Worm (Caenorhabditis elegans) whole organism, late embryonic: ENCODE data around the gene F25B4.4.

Experiments used
- C08G9.2 ChIP-seq: sonication (generic microtip); optimal IDR thresholded peaks from 2 replicates; lab custom pipeline; 2016; ENCODE audit warnings: mild to moderate bottlenecking, missing genetic modification characterization, moderate library complexity, missing compliant biosample characterization
- F13H6.1 ChIP-seq: sonication (generic microtip); optimal IDR thresholded peaks from 2 replicates; lab custom pipeline; 2016; ENCODE audit warnings: missing genetic modification characterization, missing compliant biosample characterization
- Y22D7AL.16 ChIP-seq: sonication (generic microtip); optimal IDR thresholded peaks from 2 replicates; lab custom pipeline; 2016; ENCODE audit warnings: missing genetic modification characterization, missing compliant biosample characterization
- ama-1 ChIP-seq: fragments of 150-350 bp; optimal IDR thresholded peaks from 2 replicates; lab custom pipeline; 2014
- ceh-14 ChIP-seq: sonication (generic microtip); optimal IDR thresholded peaks from 2 replicates; lab custom pipeline; 2016; ENCODE audit warnings: missing genotype, missing genetic modification characterization, missing compliant biosample characterization
- ceh-19 ChIP-seq: fragments of 200-800 bp; sonication (Bioruptor generic); optimal IDR thresholded peaks from 2 replicates; lab custom pipeline; 2018; ENCODE audit warnings: mild to moderate bottlenecking, missing genetic modification characterization, missing compliant biosample characterization
- ceh-22 ChIP-seq: sonication (generic microtip); optimal IDR thresholded peaks from 2 replicates; lab custom pipeline; 2017; ENCODE audit warnings: missing biosample characterization, missing genetic modification characterization
- ceh-24 ChIP-seq: sonication (generic microtip); optimal IDR thresholded peaks from 2 replicates; lab custom pipeline; 2016; ENCODE audit warnings: mild to moderate bottlenecking, missing genetic modification characterization, missing compliant biosample characterization
- ceh-30 ChIP-seq: fragments of 150-350 bp; optimal IDR thresholded peaks from 2 replicates; lab custom pipeline; 2014; ENCODE audit warnings: missing biosample characterization, missing genetic modification characterization
- ceh-31 ChIP-seq: sonication (generic microtip); optimal IDR thresholded peaks from 2 replicates; lab custom pipeline; 2016; ENCODE audit warnings: missing genetic modification characterization, missing compliant biosample characterization
- ceh-48 ChIP-seq: sonication (generic microtip); optimal IDR thresholded peaks from 2 replicates; lab custom pipeline; 2016; ENCODE audit warnings: missing genetic modification characterization, inconsistent platforms, missing compliant biosample characterization
- ceh-6 ChIP-seq: fragments of 200-800 bp; sonication (Bioruptor generic); optimal IDR thresholded peaks from 2 replicates; lab custom pipeline; 2018; ENCODE audit warnings: mild to moderate bottlenecking, missing genetic modification characterization, missing compliant biosample characterization
- che-1 ChIP-seq: sonication (generic microtip); optimal IDR thresholded peaks from 2 replicates; lab custom pipeline; 2016; ENCODE audit warnings: mild to moderate bottlenecking, missing genetic modification characterization, missing compliant biosample characterization
- elt-2 ChIP-seq: sonication (generic microtip); optimal IDR thresholded peaks from 2 replicates; lab custom pipeline; 2016; ENCODE audit warnings: missing genetic modification reagents, missing genetic modification characterization, missing compliant biosample characterization
- ets-4 ChIP-seq: sonication (generic microtip); optimal IDR thresholded peaks from 2 replicates; lab custom pipeline; 2016; ENCODE audit warnings: missing genetic modification characterization, missing compliant biosample characterization
- fax-1 ChIP-seq: sonication (generic microtip); optimal IDR thresholded peaks from 2 replicates; lab custom pipeline; 2016; ENCODE audit warnings: missing genotype, missing genetic modification characterization, missing compliant biosample characterization
- fkh-10 ChIP-seq: fragments of 150-350 bp; optimal IDR thresholded peaks from 2 replicates; lab custom pipeline; 2014; ENCODE audit warnings: missing biosample characterization, missing genetic modification reagents, missing genetic modification characterization
- hlh-6 ChIP-seq: sonication (generic microtip); optimal IDR thresholded peaks from 2 replicates; lab custom pipeline; 2016; ENCODE audit warnings: missing genotype, missing genetic modification characterization, missing compliant biosample characterization
- hlh-8 ChIP-seq: sonication (generic microtip); optimal IDR thresholded peaks from 2 replicates; lab custom pipeline; 2016; ENCODE audit warnings: missing genotype, missing genetic modification characterization, missing compliant biosample characterization
- madf-2 ChIP-seq: sonication (generic microtip); optimal IDR thresholded peaks from 2 replicates; lab custom pipeline; 2017; ENCODE audit warnings: missing genetic modification characterization, missing compliant biosample characterization
- mec-3 ChIP-seq: sonication (generic microtip); optimal IDR thresholded peaks from 2 replicates; lab custom pipeline; 2016; ENCODE audit warnings: borderline replicate concordance, missing genetic modification characterization, missing compliant biosample characterization
- nfya-1 ChIP-seq: sonication (generic microtip); optimal IDR thresholded peaks from 2 replicates; lab custom pipeline; 2017; ENCODE audit warnings: missing genetic modification characterization, mild to moderate bottlenecking, missing compliant biosample characterization, antibody characterized with exemption, moderate library complexity
- nhr-11 ChIP-seq: fragments of 150-350 bp; optimal IDR thresholded peaks from 2 replicates; lab custom pipeline; 2014; ENCODE audit warnings: missing biosample characterization, missing genetic modification characterization
- odd-2 ChIP-seq: sonication (generic microtip); optimal IDR thresholded peaks from 2 replicates; lab custom pipeline; 2017; ENCODE audit warnings: antibody characterized with exemption, mild to moderate bottlenecking, missing genetic modification characterization, missing compliant biosample characterization
- pag-3 ChIP-seq: sonication (generic microtip); optimal IDR thresholded peaks from 2 replicates; lab custom pipeline; 2016; ENCODE audit warnings: missing compliant biosample characterization, missing genetic modification characterization, borderline replicate concordance
- pax-1 ChIP-seq: fragments of 150-350 bp; optimal IDR thresholded peaks from 2 replicates; lab custom pipeline; 2014; ENCODE audit warnings: missing biosample characterization, missing genetic modification characterization
- pha-4 ChIP-seq: fragments of 150-350 bp; optimal IDR thresholded peaks from 2 replicates; lab custom pipeline; 2018; ENCODE audit warnings: missing biosample characterization, missing genetic modification reagents, missing genetic modification characterization
- pqm-1 ChIP-seq: sonication (generic microtip); optimal IDR thresholded peaks from 2 replicates; lab custom pipeline; 2016; ENCODE audit warnings: missing genetic modification characterization, missing compliant biosample characterization
- pros-1 ChIP-seq: fragments of 150-350 bp; optimal IDR thresholded peaks from 2 replicates; lab custom pipeline; 2014; ENCODE audit warnings: missing biosample characterization, missing genetic modification reagents, missing genetic modification characterization
- ref-2 ChIP-seq: sonication (generic microtip); optimal IDR thresholded peaks from 2 replicates; lab custom pipeline; 2016; ENCODE audit warnings: missing genetic modification characterization, missing compliant biosample characterization
- rnt-1 ChIP-seq: sonication (generic microtip); optimal IDR thresholded peaks from 2 replicates; lab custom pipeline; 2016; ENCODE audit warnings: missing genetic modification characterization, missing compliant biosample characterization
- sdc-2 ChIP-seq: sonication (generic microtip); optimal IDR thresholded peaks from 2 replicates; lab custom pipeline; 2016; ENCODE audit warnings: missing genotype, missing genetic modification characterization, missing compliant biosample characterization
- sox-2 ChIP-seq: fragments of 200-800 bp; sonication (Bioruptor generic); IDR thresholded peaks from 2 replicates; pipeline ENCODE4 v1.3.6; 2022; ENCODE audit warnings: missing genetic modification reagents, missing genetic modification characterization, missing compliant biosample characterization
- tbx-2 ChIP-seq: sonication (generic microtip); optimal IDR thresholded peaks from 2 replicates; lab custom pipeline; 2016; ENCODE audit warnings: missing genetic modification characterization, missing compliant biosample characterization
- unc-42 ChIP-seq: sonication (generic microtip); optimal IDR thresholded peaks from 2 replicates; lab custom pipeline; 2016; ENCODE audit warnings: missing genotype, missing genetic modification characterization, missing compliant biosample characterization
- ztf-16 ChIP-seq: sonication (generic microtip); optimal IDR thresholded peaks from 2 replicates; lab custom pipeline; 2017; ENCODE audit warnings: missing genetic modification characterization, missing compliant biosample characterization

Gene F25B4.4

DNA sequence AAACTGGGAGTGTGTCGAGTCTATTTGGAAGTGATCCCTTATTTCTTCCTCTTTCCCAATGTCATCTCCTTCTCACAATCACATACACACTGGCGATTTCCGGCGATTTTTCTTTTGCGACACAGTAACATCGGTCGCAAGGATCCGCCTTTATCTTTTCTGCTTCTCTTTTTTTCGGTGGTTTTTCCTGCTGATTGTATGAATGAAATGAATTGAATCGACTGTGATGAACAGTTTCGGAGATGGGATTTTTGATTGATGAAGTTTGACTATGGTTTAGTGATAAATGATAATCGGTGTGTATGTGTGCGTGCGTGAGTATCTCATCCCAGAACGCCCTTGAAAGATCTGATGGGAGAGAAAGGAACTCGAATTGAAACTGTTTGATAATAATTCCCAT, 16.4 kb downstream of the F25B4.4 start:
- TF ChIP-seq odd-2 = no peak
- no peak for TF ChIP-seq ets-4 (tag; lab: Kevin White, UChicago)
- TF ChIP-seq ceh-6 (GFP tag; lab: Kevin White, UChicago) = no peak
- TF ChIP-seq pha-4 (tag; lab: Kevin White, UChicago) = no peak
- no peak for TF ChIP-seq hlh-6 (tag; lab: Kevin White, UChicago)
- no peak for TF ChIP-seq ceh-30 (tag; lab: Kevin White, UChicago)
- TF ChIP-seq sdc-2 = no peak
- no peak for TF ChIP-seq ceh-22

DNA sequence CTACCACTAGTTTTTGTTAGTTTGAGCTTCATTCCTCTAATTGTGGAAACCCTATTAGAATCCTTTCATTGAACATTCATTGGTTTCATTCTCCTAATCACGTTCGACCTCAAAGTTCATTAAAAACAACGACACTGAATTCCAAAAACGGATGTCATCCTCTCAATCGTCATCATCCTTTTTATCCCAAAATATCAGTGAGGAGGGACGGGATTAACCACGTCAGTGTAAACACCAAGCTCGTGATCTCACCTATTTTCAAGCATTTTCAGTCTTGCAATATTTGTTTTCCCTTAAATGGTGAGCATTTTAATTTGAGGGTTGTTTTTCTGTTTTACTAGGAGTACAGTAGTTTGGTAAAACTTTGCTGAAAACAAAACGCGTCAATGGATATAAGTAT, 19.8 kb downstream of the F25B4.4 start:
- TF ChIP-seq ceh-22 (no peak), pha-4 (tag; lab: Kevin White, UChicago) (no peak), che-1 (tag; lab: Kevin White, UChicago) (no peak), F13H6.1 (tag; lab: Kevin White, UChicago) (no peak), hlh-8 (no peak), ceh-48 (tag; lab: Kevin White, UChicago) (no peak), nfya-1 (no peak), Y22D7AL.16 (tag; lab: Kevin White, UChicago) (no peak), ceh-31 (tag; lab: Kevin White, UChicago) (no peak), mec-3 (tag; lab: Kevin White, UChicago) (no peak), pros-1 (tag; lab: Kevin White, UChicago) (no peak), sox-2 (GFP tag; lab: Robert Waterston, UW) (no peak), ceh-14 (tag; lab: Kevin White, UChicago) (no peak), ceh-19 (GFP tag; lab: Kevin White, UChicago) (no peak)

DNA sequence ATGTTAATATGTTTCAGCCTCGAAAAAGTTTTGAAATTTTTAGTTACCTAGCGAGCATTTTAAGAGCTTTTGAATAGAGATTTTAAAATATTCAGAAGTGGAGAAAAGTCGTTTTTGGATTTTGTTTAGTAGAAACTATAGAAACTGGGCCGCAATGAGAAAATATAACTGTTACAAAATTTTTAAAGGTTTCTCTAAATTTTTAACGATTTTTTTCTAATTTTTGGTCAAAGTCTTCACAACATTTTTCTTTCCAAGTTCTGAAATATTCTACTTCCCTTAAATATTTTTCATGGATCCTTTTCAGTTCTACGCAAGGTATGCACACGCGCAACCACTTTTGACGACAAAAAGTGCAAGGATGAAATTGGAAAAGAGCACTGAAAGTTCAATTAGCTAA, 20.8 kb downstream of the F25B4.4 start, which contains the start of gene peli-1:
peli-1 (plus strand) TSS at position 301 of the 400 bp plus-strand sequence.
- TF ChIP-seq pax-1 (tag; lab: Kevin White, UChicago) (no peak), rnt-1 (tag; lab: Kevin White, UChicago) (no peak), ceh-30 (tag; lab: Kevin White, UChicago) (no peak), C08G9.2 (tag; lab: Kevin White, UChicago) (no peak), ceh-6 (GFP tag; lab: Kevin White, UChicago) (no peak), elt-2 (tag; lab: Kevin White, UChicago) (no peak), ama-1 (lab: Kevin White, UChicago) (no peak), pqm-1 (no peak), nhr-11 (tag; lab: Kevin White, UChicago) (no peak), madf-2 (tag; lab: Kevin White, UChicago) (no peak), ceh-24 (no peak), fax-1 (no peak), fkh-10 (no peak), tbx-2 (no peak), pag-3 (no peak), ztf-16 (no peak), ceh-48 (tag; lab: Kevin White, UChicago) (no peak)

DNA sequence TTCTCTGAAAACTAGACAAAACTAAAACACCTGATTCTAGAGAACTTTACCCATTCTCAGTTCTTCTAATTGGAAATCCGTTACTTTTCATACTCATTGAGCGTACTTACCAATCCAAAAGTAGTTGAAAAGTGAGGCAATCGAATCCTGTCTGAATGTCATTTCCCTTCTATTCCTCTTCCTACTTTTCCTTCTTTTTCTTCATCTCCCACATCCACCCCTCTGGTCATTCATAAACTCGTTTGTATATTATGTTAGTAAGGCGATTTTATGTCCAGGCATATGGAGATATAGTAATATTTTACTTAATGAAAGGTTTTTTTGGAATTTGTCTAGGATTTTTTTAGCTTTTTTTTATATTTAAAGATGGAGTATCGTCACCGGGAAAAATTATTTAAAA, 23.7 kb downstream of the F25B4.4 start:
- TF ChIP-seq ceh-19 (GFP tag; lab: Kevin White, UChicago) (no peak), unc-42 (tag; lab: Kevin White, UChicago) (peak; percentile 56)

DNA sequence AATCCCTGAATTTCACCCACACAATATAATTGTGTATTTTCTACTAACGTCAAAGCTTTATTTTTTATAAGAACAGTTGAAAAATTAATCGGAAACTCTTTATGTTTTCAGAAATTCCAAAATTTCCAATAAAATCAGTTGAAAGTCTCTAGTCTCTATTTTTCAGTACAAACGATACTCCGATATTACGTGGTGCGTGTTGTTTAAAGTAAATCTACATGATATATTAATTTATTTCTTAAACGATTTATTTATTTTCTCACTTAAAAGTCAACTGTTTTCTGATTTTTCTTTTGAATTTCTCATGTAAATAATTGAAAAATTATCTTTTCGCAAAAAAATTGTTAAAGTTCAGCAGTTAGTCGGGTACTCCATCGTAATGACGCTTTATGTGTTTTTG, 27.5 kb downstream of the F25B4.4 start:
- TF ChIP-seq ref-2 = no peak
- TF ChIP-seq unc-42 (tag; lab: Kevin White, UChicago) = peak; percentile 21
- TF ChIP-seq, all 69 proteins: peak for 1
